Fruit fly (Drosophila melanogaster) whole organism, pupa: Measurements from ENCODE around the gene CG13244.

ENCODE experiments used
- CG12605 ChIP-seq: fragments of 200-800 bp; sonication (Bioruptor generic); IDR thresholded peaks from 2 replicates; pipeline ENCODE4 v1.3.6; 2022; ENCODE audit warnings: missing biosample characterization, missing genetic modification characterization
- CG13204 ChIP-seq: fragments of 200-800 bp; sonication (Bioruptor generic); optimal IDR thresholded peaks from 2 replicates; lab custom pipeline; 2018; ENCODE audit warnings: missing biosample characterization, mild to moderate bottlenecking, missing genetic modification characterization, moderate library complexity
- CG15710 ChIP-seq: fragments of 200-800 bp; sonication (Bioruptor generic); optimal IDR thresholded peaks from 2 replicates; lab custom pipeline; 2018; ENCODE audit warnings: missing biosample characterization, mild to moderate bottlenecking, missing genetic modification characterization, moderate library complexity
- CG17806 ChIP-seq: fragments of 200-800 bp; sonication (Bioruptor generic); optimal IDR thresholded peaks from 2 replicates; lab custom pipeline; 2018; ENCODE audit warnings: missing biosample characterization, mild to moderate bottlenecking, missing genetic modification characterization, moderate library complexity
- CG34367 ChIP-seq: fragments of 200-800 bp; sonication (Bioruptor generic); optimal IDR thresholded peaks from 2 replicates; lab custom pipeline; 2018; ENCODE audit warnings: missing biosample characterization, mild to moderate bottlenecking, missing genetic modification characterization
- CG8301 ChIP-seq: fragments of 200-800 bp; sonication (Bioruptor generic); optimal IDR thresholded peaks from 2 replicates; lab custom pipeline; 2018; ENCODE audit warnings: missing biosample characterization, mild to moderate bottlenecking, missing genetic modification characterization
- CG9948 ChIP-seq: fragments of 200-800 bp; sonication (Bioruptor generic); optimal IDR thresholded peaks from 2 replicates; lab custom pipeline; 2018; ENCODE audit warnings: missing biosample characterization, mild to moderate bottlenecking, missing genetic modification characterization, moderate library complexity
- D1 ChIP-seq: fragments of 200-800 bp; sonication (Bioruptor generic); optimal IDR thresholded peaks from 2 replicates; lab custom pipeline; 2018; ENCODE audit warnings: missing biosample characterization, mild to moderate bottlenecking, missing genetic modification characterization, moderate library complexity
- EcR ChIP-seq: fragments of 200-800 bp; sonication (Bioruptor generic); optimal IDR thresholded peaks from 3 replicates; lab custom pipeline; 2019; ENCODE audit warnings: missing biosample characterization, missing genetic modification characterization, mild to moderate bottlenecking, moderate library complexity, missing genetic modification reagents
- Pif1A ChIP-seq: fragments of 200-800 bp; sonication (Bioruptor generic); optimal IDR thresholded peaks from 3 replicates; lab custom pipeline; 2016; ENCODE audit warnings: missing biosample characterization, missing genetic modification characterization
- Pif1B ChIP-seq: fragments of 200-800 bp; sonication (Bioruptor generic); optimal IDR thresholded peaks from 3 replicates; lab custom pipeline; 2016; ENCODE audit warnings: missing biosample characterization, missing genetic modification characterization
- Snoo ChIP-seq: fragments of 200-800 bp; sonication (Bioruptor generic); optimal IDR thresholded peaks from 3 replicates; lab custom pipeline; 2017; ENCODE audit warnings: missing biosample characterization, mild to moderate bottlenecking, missing genetic modification characterization, inconsistent platforms
- fd96Ca ChIP-seq: fragments of 200-800 bp; sonication (Bioruptor generic); IDR thresholded peaks from 3 replicates; pipeline ENCODE4 v1.3.6; 2022; ENCODE audit warnings: missing biosample characterization, missing genetic modification characterization

- TF ChIP-seq CG12605 (no peak), EcR (GFP tag; lab: Kevin White, UChicago) (no peak), Snoo (tag; lab: Kevin White, UChicago) (no peak), CG13204 (no peak), CG15710 (tag; lab: Kevin White, UChicago) (no peak), D1 (tag; lab: Kevin White, UChicago) (no peak), CG34367 (tag; lab: Kevin White, UChicago) (no peak), Pif1A (GFP tag; lab: Kevin White, UChicago) (no peak), CG17806 (tag; lab: Kevin White, UChicago) (no peak), CG8301 (tag; lab: Kevin White, UChicago) (no peak), Pif1B (GFP tag; lab: Kevin White, UChicago) (no peak), CG9948 (tag; lab: Kevin White, UChicago) (no peak), fd96Ca (GFP tag; lab: Robert Waterston, UW) (no peak)
These were observed 6.4 kb downstream of the CG13244 start, which contains the start of gene CG4793 for dm6 chr2L:15923095-15923494.
